Fruit fly (Drosophila melanogaster) whole organism, embryonic: ENCODE measurements around the gene CG14915.

ENCODE experiments used
- Antp ChIP-seq: fragments of 200-800 bp; sonication (Bioruptor generic); optimal IDR thresholded peaks from 3 replicates; lab custom pipeline; 2016; ENCODE audit warnings: missing biosample characterization, missing genetic modification characterization
- B-H1 ChIP-seq: fragments of 200-800 bp; sonication (Bioruptor generic); IDR thresholded peaks from 3 replicates; pipeline ENCODE4 v1.3.6; 2022; ENCODE audit warnings: missing biosample characterization, missing genetic modification characterization
- Bteb2 ChIP-seq: fragments of 200-800 bp; sonication (Bioruptor generic); optimal IDR thresholded peaks from 2 replicates; lab custom pipeline; 2016; ENCODE audit warnings: missing biosample characterization, missing genetic modification characterization
- CG1024 ChIP-seq: fragments of 200-800 bp; sonication (Bioruptor generic); IDR thresholded peaks from 2 replicates; pipeline ENCODE4 v1.3.6; 2022; ENCODE audit warnings: missing biosample characterization, missing genetic modification characterization
- CG10462 ChIP-seq: fragments of 200-800 bp; sonication (Bioruptor generic); optimal IDR thresholded peaks from 2 replicates; lab custom pipeline; 2016; ENCODE audit warnings: missing biosample characterization, missing genetic modification characterization
- CG12744 ChIP-seq: fragments of 200-800 bp; sonication (Bioruptor generic); optimal IDR thresholded peaks from 2 replicates; lab custom pipeline; 2016; ENCODE audit warnings: missing biosample characterization, missing genetic modification characterization
- CG13287 ChIP-seq: fragments of 200-800 bp; sonication (Bioruptor generic); IDR thresholded peaks from 2 replicates; pipeline ENCODE4 v1.3.6; 2022; ENCODE audit warnings: missing biosample characterization, missing genetic modification characterization; ENCODE audit not compliant: partially characterized antibody
- CG15696 ChIP-seq: fragments of 200-800 bp; sonication (Bioruptor generic); optimal IDR thresholded peaks from 2 replicates; lab custom pipeline; 2019; ENCODE audit warnings: missing biosample characterization, mild to moderate bottlenecking, missing genetic modification characterization, moderate library complexity
- CG30403 ChIP-seq: fragments of 200-800 bp; sonication (Bioruptor generic); optimal IDR thresholded peaks from 3 replicates; lab custom pipeline; 2016; ENCODE audit warnings: missing biosample characterization, missing genetic modification characterization
- CG3163 ChIP-seq: fragments of 200-800 bp; sonication (Bioruptor generic); optimal IDR thresholded peaks from 3 replicates; lab custom pipeline; 2016; ENCODE audit warnings: missing biosample characterization, missing genetic modification characterization
- CG33213 ChIP-seq: fragments of 200-800 bp; sonication (Bioruptor generic); optimal IDR thresholded peaks from 3 replicates; lab custom pipeline; 2016; ENCODE audit warnings: missing biosample characterization, missing genetic modification characterization
- CG5180 ChIP-seq: fragments of 200-800 bp; sonication (Bioruptor generic); optimal IDR thresholded peaks from 3 replicates; lab custom pipeline; 2017; ENCODE audit warnings: missing biosample characterization, missing genetic modification characterization, mild to moderate bottlenecking, moderate library complexity, missing genetic modification reagents
- CG6254 ChIP-seq: fragments of 200-800 bp; sonication (Bioruptor generic); optimal IDR thresholded peaks from 3 replicates; lab custom pipeline; 2017; ENCODE audit warnings: mild to moderate bottlenecking, missing biosample characterization, missing genetic modification reagents, missing genetic modification characterization
- CG7357 ChIP-seq: fragments of 200-800 bp; sonication (Bioruptor generic); IDR thresholded peaks from 3 replicates; pipeline ENCODE4 v1.3.6; 2022; ENCODE audit warnings: missing biosample characterization, missing genetic modification characterization
- CG7839 ChIP-seq: fragments of 200-800 bp; sonication (Bioruptor generic); optimal IDR thresholded peaks from 3 replicates; lab custom pipeline; 2018; ENCODE audit warnings: missing biosample characterization, mild to moderate bottlenecking, missing genetic modification characterization, moderate library complexity
- CG8089 ChIP-seq: fragments of 200-800 bp; sonication (Bioruptor generic); optimal IDR thresholded peaks from 3 replicates; lab custom pipeline; 2016; ENCODE audit warnings: missing biosample characterization, missing genetic modification characterization
- CG8281 ChIP-seq: fragments of 200-800 bp; sonication (Bioruptor generic); optimal IDR thresholded peaks from 2 replicates; lab custom pipeline; 2018; ENCODE audit warnings: missing biosample characterization, mild to moderate bottlenecking, missing genetic modification characterization, moderate library complexity
- CG8290 ChIP-seq, 3 experiments: fragments of 200-800 bp; sonication (Bioruptor generic); optimal IDR thresholded peaks; 2 replicates each; lab custom pipeline; 2016 to 2019; ENCODE audit warnings: missing biosample characterization in 3 of 3, missing genetic modification characterization in 3 of 3, mild to moderate bottlenecking in 2 of 3, moderate library complexity in 1 of 3
- CG8478 ChIP-seq: fragments of >200 bp; optimal IDR thresholded peaks from 2 replicates; lab custom pipeline; 2018
- CrebB ChIP-seq: fragments of 200-800 bp; sonication (Bioruptor generic); optimal IDR thresholded peaks from 3 replicates; lab custom pipeline; 2018; ENCODE audit warnings: missing biosample characterization, mild to moderate bottlenecking, missing genetic modification characterization
- D ChIP-seq, 2 experiments: fragments of 200-800 bp in 1 of 2; fragments of >200 bp in 1 of 2; sonication (Bioruptor generic) in 1 of 2; optimal IDR thresholded peaks; 2 replicates in 1 of 2; 3 replicates in 1 of 2; lab custom pipeline; 2017; ENCODE audit warnings: mild to moderate bottlenecking in 1 of 2, missing biosample characterization in 1 of 2, missing genetic modification characterization in 1 of 2, missing genetic modification reagents in 1 of 2
- H15 ChIP-seq: fragments of 200-800 bp; sonication (Bioruptor generic); IDR thresholded peaks from 3 replicates; pipeline ENCODE4 v1.3.6; 2022; ENCODE audit warnings: missing biosample characterization, missing genetic modification characterization
- HHEX ChIP-seq: fragments of 200-800 bp; sonication (Bioruptor generic); optimal IDR thresholded peaks from 3 replicates; lab custom pipeline; 2017; ENCODE audit warnings: missing biosample characterization, mild to moderate bottlenecking, missing genetic modification characterization, missing genetic modification reagents
- Hey ChIP-seq: fragments of 200-800 bp; sonication (Bioruptor generic); optimal IDR thresholded peaks from 3 replicates; lab custom pipeline; 2018; ENCODE audit warnings: missing biosample characterization, mild to moderate bottlenecking, missing genetic modification characterization
- MBD-R2 ChIP-seq: fragments of 200-800 bp; sonication (Bioruptor generic); IDR thresholded peaks from 2 replicates; pipeline ENCODE4 v1.3.6; 2022; ENCODE audit warnings: missing biosample characterization, missing genetic modification characterization
- NC2α ChIP-seq: fragments of 200-800 bp; sonication (Bioruptor generic); optimal IDR thresholded peaks from 2 replicates; lab custom pipeline; 2016; ENCODE audit warnings: missing biosample characterization, missing genetic modification characterization
- ase ChIP-seq: fragments of 200-800 bp; sonication (Bioruptor generic); IDR thresholded peaks from 3 replicates; pipeline ENCODE4 v1.3.6; 2022; ENCODE audit warnings: missing biosample characterization, missing genetic modification characterization
- cad ChIP-seq: fragments of >200 bp; optimal IDR thresholded peaks from 2 replicates; lab custom pipeline; 2017; ENCODE audit warnings: missing biosample characterization, missing genetic modification characterization
- crp ChIP-seq, 2 experiments: fragments of 200-800 bp; sonication (Bioruptor generic); optimal IDR thresholded peaks; 2 replicates in 1 of 2; 3 replicates in 1 of 2; lab custom pipeline; 2017; ENCODE audit warnings: missing biosample characterization in 2 of 2, missing genetic modification characterization in 2 of 2, mild to moderate bottlenecking in 1 of 2, moderate library complexity in 1 of 2
- cwo ChIP-seq: fragments of 200-800 bp; sonication (Bioruptor generic); optimal IDR thresholded peaks from 3 replicates; lab custom pipeline; 2017; ENCODE audit warnings: missing biosample characterization, missing genetic modification characterization, mild to moderate bottlenecking, moderate library complexity, missing genetic modification reagents
- dimm ChIP-seq: fragments of 200-800 bp; sonication (Bioruptor generic); IDR thresholded peaks from 2 replicates; pipeline ENCODE4 v1.3.6; 2022; ENCODE audit warnings: missing biosample characterization, missing genetic modification characterization
- disco-r ChIP-seq: fragments of 200-800 bp; sonication (Bioruptor generic); optimal IDR thresholded peaks from 2 replicates; lab custom pipeline; 2016; ENCODE audit warnings: missing biosample characterization, missing genetic modification characterization
- dmrt99B ChIP-seq: fragments of 200-800 bp; sonication (Bioruptor generic); optimal IDR thresholded peaks from 2 replicates; lab custom pipeline; 2018; ENCODE audit warnings: missing biosample characterization, mild to moderate bottlenecking, missing genetic modification characterization, moderate library complexity
- en ChIP-seq: fragments of 200-800 bp; sonication (Bioruptor generic); optimal IDR thresholded peaks from 2 replicates; lab custom pipeline; 2016; ENCODE audit warnings: missing biosample characterization, missing genetic modification characterization
- fu2 ChIP-seq: fragments of 200-800 bp; sonication (Bioruptor generic); optimal IDR thresholded peaks from 2 replicates; lab custom pipeline; 2016; ENCODE audit warnings: missing biosample characterization, missing genetic modification characterization
- ham ChIP-seq: fragments of 200-800 bp; sonication (Bioruptor generic); IDR thresholded peaks from 2 replicates; pipeline ENCODE4 v1.3.6; 2022; ENCODE audit warnings: missing biosample characterization, missing genetic modification characterization
- hb ChIP-seq: fragments of 200-800 bp; sonication (Bioruptor generic); IDR thresholded peaks from 3 replicates; pipeline ENCODE4 v1.3.6; 2022; ENCODE audit warnings: missing biosample characterization, missing genetic modification characterization; ENCODE audit not compliant: partially characterized antibody
- insv ChIP-seq, 2 experiments: fragments of 200-800 bp; sonication (Bioruptor generic); optimal IDR thresholded peaks; 3 replicates each; lab custom pipeline; 2016 to 2018; ENCODE audit warnings: missing biosample characterization in 2 of 2, missing genetic modification characterization in 2 of 2
- kni ChIP-seq: fragments of 200-800 bp; sonication (Bioruptor generic); optimal IDR thresholded peaks from 3 replicates; lab custom pipeline; 2017; ENCODE audit warnings: mild to moderate bottlenecking, missing biosample characterization, missing genetic modification reagents, missing genetic modification characterization
- lola ChIP-seq, 3 experiments: fragments of >200 bp in 2 of 3; fragments of 200-800 bp in 1 of 3; sonication (Bioruptor generic) in 1 of 3; optimal IDR thresholded peaks; 2 replicates each; lab custom pipeline; 2017 to 2019; ENCODE audit warnings: missing biosample characterization in 3 of 3, missing genetic modification characterization in 3 of 3, mild to moderate bottlenecking in 1 of 3, moderate library complexity in 1 of 3
- maf-S ChIP-seq: fragments of 200-800 bp; sonication (Bioruptor generic); optimal IDR thresholded peaks from 2 replicates; lab custom pipeline; 2016; ENCODE audit warnings: missing biosample characterization, missing genetic modification characterization
- pan ChIP-seq, 4 experiments: fragments of >200 bp in 3 of 4; fragments of 200-800 bp in 1 of 4; sonication (Bioruptor generic) in 1 of 4; optimal IDR thresholded peaks in 3 of 4; IDR thresholded peaks in 1 of 4; 2 replicates each; pipeline versions ENCODE4 v1.3.6 to Lab custom; 2017 to 2022; ENCODE audit warnings: missing biosample characterization in 2 of 4, missing genetic modification characterization in 2 of 4, mixed read lengths in 1 of 4
- pzg ChIP-seq: fragments of 200-800 bp; sonication (Bioruptor generic); optimal IDR thresholded peaks from 3 replicates; lab custom pipeline; 2018; ENCODE audit warnings: missing biosample characterization, mild to moderate bottlenecking, missing genetic modification characterization, moderate library complexity
- salm ChIP-seq: fragments of 200-800 bp; sonication (Bioruptor generic); optimal IDR thresholded peaks from 2 replicates; lab custom pipeline; 2018; ENCODE audit warnings: missing biosample characterization, mild to moderate bottlenecking, missing genetic modification characterization
- sens ChIP-seq: fragments of 200-800 bp; sonication (Bioruptor generic); peaks from one replicate; lab custom pipeline; 2016; ENCODE audit warnings: missing biosample characterization, missing genetic modification characterization
- shn ChIP-seq: fragments of 200-800 bp; sonication (Bioruptor generic); optimal IDR thresholded peaks from 3 replicates; lab custom pipeline; 2016; ENCODE audit warnings: missing biosample characterization, missing genetic modification characterization
- tgo ChIP-seq: fragments of 200-800 bp; sonication (Bioruptor generic); IDR thresholded peaks from 3 replicates; pipeline ENCODE4 v1.3.6; 2022; ENCODE audit warnings: missing biosample characterization, missing genetic modification characterization
- tin ChIP-seq: fragments of 200-800 bp; sonication (Bioruptor generic); optimal IDR thresholded peaks from 3 replicates; lab custom pipeline; 2016; ENCODE audit warnings: missing biosample characterization, missing genetic modification characterization
- tna ChIP-seq: fragments of 200-800 bp; sonication (Bioruptor generic); IDR thresholded peaks from 2 replicates; pipeline ENCODE4 v1.3.6; 2022; ENCODE audit warnings: missing biosample characterization, missing genetic modification characterization; ENCODE audit not compliant: partially characterized antibody

Gene CG14915

dm6 chr2L:11066887-11067459 lies 3.9 kb upstream of the CG14915 start, which contains the start of gene Samuel (continued):
- TF ChIP-seq Hey (tag; lab: Kevin White, UChicago) (no peak), ase (GFP tag; lab: Robert Waterston, UW) (no peak), crp (GFP tag; optimal IDR thresholded peaks at IDR 0.05; lab: Kevin White, UChicago) (no peak), dimm (GFP tag; lab: Robert Waterston, UW) (no peak), CG8290 (GFP tag; optimal IDR thresholded peaks at IDR 0.05; lab: Kevin White, UChicago) (no peak), CG8290 (tag; optimal IDR thresholded peaks at IDR 0.05; lab: Kevin White, UChicago) (no peak), CG8281 (tag; lab: Kevin White, UChicago) (no peak), ham (GFP tag; lab: Robert Waterston, UW) (no peak), insv (GFP tag; optimal IDR thresholded peaks at IDR 0.05; lab: Kevin White, UChicago) (no peak), cwo (GFP tag; lab: Kevin White, UChicago) (peak; percentile 2), H15 (GFP tag; lab: Robert Waterston, UW) (no peak), fu2 (GFP tag; lab: Kevin White, UChicago) (no peak), en (GFP tag; lab: Kevin White, UChicago) (no peak), salm (tag; lab: Kevin White, UChicago) (peak; percentile 54), CG8478 (lab: Kevin White, UChicago) (no peak), HHEX (GFP tag; lab: Kevin White, UChicago) (peak; percentile 11), shn (GFP tag; lab: Kevin White, UChicago) (no peak), sens (GFP tag; lab: Kevin White, UChicago) (peak; percentile 78), CG33213 (GFP tag; lab: Kevin White, UChicago) (no peak), CG15696 (no peak), Bteb2 (GFP tag; lab: Kevin White, UChicago) (no peak), CG6254 (GFP tag; lab: Kevin White, UChicago) (no peak), CrebB (no peak), cad (GFP tag; lab: Kevin White, UChicago) (no peak), tin (GFP tag; lab: Kevin White, UChicago) (no peak), CG7357 (GFP tag; lab: Robert Waterston, UW) (no peak), CG8089 (GFP tag; lab: Kevin White, UChicago) (no peak), pan (optimal IDR thresholded peaks at IDR 0.05; lab: Kevin White, UChicago) (no peak), pan (GFP tag; optimal IDR thresholded peaks at IDR 0.05 in 1 of 2, IDR thresholded peaks at IDR 0.05 in 1 of 2) (no peak), CG10462 (no peak), kni (no peak), CG30403 (peak; percentile 13), CG12744 (GFP tag; lab: Kevin White, UChicago) (no peak), D (optimal IDR thresholded peaks at IDR 0.05; lab: Kevin White, UChicago) (no peak), D (GFP tag; optimal IDR thresholded peaks at IDR 0.05; lab: Kevin White, UChicago) (no peak), tgo (GFP tag; lab: Robert Waterston, UW) (no peak), CG7839 (tag; lab: Kevin White, UChicago) (no peak), MBD-R2 (GFP tag; lab: Robert Waterston, UW) (no peak; the same call in 1 of the 2 replicates), hb (GFP tag; lab: Robert Waterston, UW) (no peak), disco-r (no peak), CG3163 (GFP tag; lab: Kevin White, UChicago) (peak; percentile 99), dmrt99B (tag; lab: Kevin White, UChicago) (peak; percentile 4), CG1024 (GFP tag; lab: Robert Waterston, UW) (no peak), Antp (GFP tag; lab: Kevin White, UChicago) (no peak), CG5180 (GFP tag; lab: Kevin White, UChicago) (peak; percentile 59), NC2α (GFP tag; lab: Kevin White, UChicago) (no peak), B-H1 (GFP tag; lab: Robert Waterston, UW) (no peak; the same call in 2 of the 3 replicates), tna (GFP tag; lab: Robert Waterston, UW) (no peak), CG13287 (GFP tag; lab: Robert Waterston, UW) (peak; percentile 49; the same call in 1 of the 2 replicates), lola (GFP tag; optimal IDR thresholded peaks at IDR 0.05; lab: Kevin White, UChicago) (no peak), maf-S (GFP tag; lab: Kevin White, UChicago) (no peak), pzg (GFP tag; lab: Kevin White, UChicago) (no peak)
